Fruit fly (Drosophila melanogaster) whole organism, pupa: Measurements from ENCODE around the gene CG4553.

Source experiments
- CG15710 ChIP-seq: fragments of 200-800 bp; sonication (Bioruptor generic); optimal IDR thresholded peaks from 2 replicates; lab custom pipeline; 2018; ENCODE audit warnings: missing biosample characterization, mild to moderate bottlenecking, missing genetic modification characterization, moderate library complexity
- Ets98B ChIP-seq: fragments of 200-800 bp; sonication (Bioruptor generic); IDR thresholded peaks from 2 replicates; pipeline ENCODE4 v1.3.6; 2022; ENCODE audit warnings: missing biosample characterization, missing genetic modification characterization

DNA sequence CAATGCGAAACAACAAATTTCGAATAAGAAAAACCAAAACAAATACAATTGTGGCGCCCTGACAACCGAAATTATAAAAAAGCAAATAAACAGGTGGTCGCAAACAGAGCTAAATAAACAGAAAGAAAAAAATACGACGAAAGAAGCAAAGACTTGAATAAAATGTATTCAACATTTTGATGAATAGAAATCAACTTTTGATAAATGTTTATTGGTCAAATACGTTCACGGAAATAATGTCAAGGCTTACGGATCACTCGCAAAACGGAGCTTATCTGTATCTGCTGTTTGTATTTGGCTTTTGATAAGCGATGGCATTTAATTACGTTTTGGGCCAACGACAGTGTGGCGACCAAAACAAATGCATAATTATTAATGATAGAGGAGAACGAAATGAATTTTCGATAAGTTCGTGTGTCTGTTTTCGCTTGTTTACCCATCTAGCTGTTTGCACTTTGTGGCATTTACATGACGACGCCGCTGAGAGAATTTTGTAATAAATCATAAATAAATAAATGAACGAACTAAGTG is 23.5 kb downstream of the CG4553 start:
- TF ChIP-seq CG15710 (tag; lab: Kevin White, UChicago): no peak
- no peak for TF ChIP-seq Ets98B (GFP tag; lab: Robert Waterston, UW)
